Worm (Caenorhabditis elegans) whole organism, L1 larva: Measurements from ENCODE around the gene irld-6.

Source experiments
- ama-1 ChIP-seq: fragments of 150-350 bp; optimal IDR thresholded peaks from 2 replicates; lab custom pipeline; 2014
- lin-13 ChIP-seq: fragments of 150-350 bp; optimal IDR thresholded peaks from 2 replicates; lab custom pipeline; 2014; ENCODE audit warnings: missing biosample characterization, missing genetic modification reagents, missing genetic modification characterization
- lsy-2 ChIP-seq, 2 experiments: fragments of 150-350 bp; optimal IDR thresholded peaks; 2 replicates each; lab custom pipeline; 2014; ENCODE audit warnings: missing biosample characterization in 2 of 2, missing genetic modification characterization in 2 of 2
- nhr-90 ChIP-seq: sonication (generic microtip); optimal IDR thresholded peaks from 2 replicates; lab custom pipeline; 2016; ENCODE audit warnings: mild to moderate bottlenecking, missing genetic modification characterization, missing compliant biosample characterization; ENCODE audit not compliant: poor library complexity
- tbx-2 ChIP-seq: sonication (generic microtip); optimal IDR thresholded peaks from 2 replicates; lab custom pipeline; 2016; ENCODE audit warnings: missing genetic modification characterization, missing compliant biosample characterization
- ztf-11 ChIP-seq, 2 experiments: sonication (generic microtip); optimal IDR thresholded peaks; 2 replicates each; lab custom pipeline; 2016 to 2017; ENCODE audit warnings: missing genetic modification characterization in 2 of 2, missing biosample characterization in 1 of 2, missing compliant biosample characterization in 1 of 2
- ztf-4 ChIP-seq: fragments of 150-350 bp; optimal IDR thresholded peaks from 2 replicates; lab custom pipeline; 2014; ENCODE audit warnings: missing biosample characterization, missing genetic modification characterization

- TF ChIP-seq ztf-11 (tag; optimal IDR thresholded peaks at IDR 0.05; lab: Kevin White, UChicago) (no peak), lin-13 (GFP tag; lab: Kevin White, UChicago) (no peak), tbx-2 (no peak), nhr-90 (tag; lab: Kevin White, UChicago) (no peak), ztf-4 (tag; lab: Kevin White, UChicago) (no peak), lsy-2 (tag; optimal IDR thresholded peaks at IDR 0.05; lab: Kevin White, UChicago) (no peak), ama-1 (lab: Kevin White, UChicago) (no peak)
These were observed 4.2 kb upstream of the irld-6 start for ce11 chrV:10760839-10761238.
